Worm (Caenorhabditis elegans): Measurements from ENCODE around the gene C07B5.6.

The C07B5.6 gene

DNA sequence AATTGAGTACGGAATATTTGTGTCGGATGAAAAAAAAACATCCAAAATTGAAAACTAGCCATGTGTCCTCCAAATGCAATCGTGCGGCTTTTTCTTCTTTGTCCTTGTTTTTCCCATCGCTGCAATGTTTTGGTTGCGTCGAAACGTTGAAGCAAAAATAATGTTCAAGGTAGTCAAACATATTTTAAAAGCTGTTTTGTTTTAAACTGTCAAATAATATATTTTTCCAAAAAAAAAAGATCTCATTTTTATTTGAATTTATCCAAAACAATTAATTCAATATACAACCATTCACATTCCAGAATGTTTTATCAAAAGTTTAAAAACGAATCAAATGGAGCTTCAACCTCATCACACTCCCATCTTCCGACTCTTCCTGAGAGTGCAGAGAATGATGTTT is at the start of gene C07B5.6:
C07B5.6 (plus strand) TSS at position 301 of the 400 bp plus-strand sequence.
- TF ChIP-seq klf-2 (GFP tag; conservative IDR thresholded peaks at IDR 0.05) (no peak), ref-1 (GFP tag; conservative IDR thresholded peaks at IDR 0.05) (no peak), tab-1 (GFP tag; IDR thresholded peaks at IDR 0.05) (no peak), flt-1 (GFP tag; IDR thresholded peaks at IDR 0.05) (no peak), cog-1 (tag; optimal IDR thresholded peaks at IDR 0.05) (no peak), T22C8.4 (GFP tag; IDR thresholded peaks at IDR 0.05) (no peak), med-1 (GFP tag; optimal IDR thresholded peaks at IDR 0.05; ENCODE audit: insufficient read depth) (no peak), ztf-23 (GFP tag; IDR thresholded peaks at IDR 0.05) (no peak), ztf-29 (GFP tag; IDR thresholded peaks at IDR 0.05) (no peak)

DNA sequence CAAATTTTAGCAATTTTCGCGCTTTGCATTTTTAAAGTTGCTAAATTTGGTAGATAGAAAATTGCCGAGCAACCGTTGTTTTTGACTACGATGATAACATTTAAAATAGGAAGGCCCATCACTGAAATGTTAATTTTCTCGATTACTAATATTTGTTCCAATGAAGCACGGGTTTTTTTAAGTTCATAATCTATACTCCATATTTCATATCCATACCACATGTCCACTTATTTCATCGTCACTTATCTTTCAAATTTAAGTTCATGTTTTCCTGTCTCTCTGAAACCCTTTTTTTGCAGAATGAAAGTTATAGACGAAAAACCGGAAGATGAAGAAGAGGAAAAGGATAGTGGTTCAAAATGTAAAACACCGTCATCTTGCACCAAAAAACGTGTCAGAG is 46.6 kb upstream of the C07B5.6 start, which contains the start of gene gap-2:
gap-2 (plus strand) TSS at position 301 of the 400 bp plus-strand sequence.
- TF ChIP-seq cog-1 (tag; optimal IDR thresholded peaks at IDR 0.05): no peak
- TF ChIP-seq klf-2 (GFP tag; conservative IDR thresholded peaks at IDR 0.05): no peak
- TF ChIP-seq ztf-29 (GFP tag; IDR thresholded peaks at IDR 0.05): no peak
- TF ChIP-seq flt-1 (GFP tag; IDR thresholded peaks at IDR 0.05): no peak
- TF ChIP-seq ztf-23 (GFP tag; IDR thresholded peaks at IDR 0.05): no peak
- TF ChIP-seq T22C8.4 (GFP tag; IDR thresholded peaks at IDR 0.05): no peak
- TF ChIP-seq ref-1 (GFP tag; conservative IDR thresholded peaks at IDR 0.05): no peak
- TF ChIP-seq tab-1 (GFP tag; IDR thresholded peaks at IDR 0.05): no peak

DNA sequence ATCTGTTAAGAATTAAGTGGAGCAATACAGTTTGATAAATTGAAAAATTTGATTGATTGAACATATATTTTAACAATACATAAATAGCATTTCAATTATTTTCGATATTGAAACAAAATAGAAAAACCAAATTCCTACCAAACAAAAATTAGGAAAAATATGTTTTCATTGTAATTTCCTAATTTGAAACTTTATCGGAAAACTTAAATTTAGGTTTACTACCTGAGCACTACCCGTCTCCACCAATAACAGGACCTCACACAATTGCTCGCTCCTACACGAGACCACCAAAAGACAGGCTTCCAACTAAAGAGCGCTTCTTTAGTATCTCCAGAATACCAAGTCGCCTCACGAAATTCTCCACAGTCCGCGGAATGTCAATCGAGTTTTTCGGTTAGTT is 42.1 kb upstream of the C07B5.6 start:
- TF ChIP-seq klf-2 (GFP tag; conservative IDR thresholded peaks at IDR 0.05) (no peak), flt-1 (GFP tag; IDR thresholded peaks at IDR 0.05) (no peak), tab-1 (GFP tag; IDR thresholded peaks at IDR 0.05) (no peak), cog-1 (tag; optimal IDR thresholded peaks at IDR 0.05) (no peak), ref-1 (GFP tag; conservative IDR thresholded peaks at IDR 0.05) (no peak), T22C8.4 (GFP tag; IDR thresholded peaks at IDR 0.05) (no peak), ztf-23 (GFP tag; IDR thresholded peaks at IDR 0.05) (no peak), med-1 (GFP tag; optimal IDR thresholded peaks at IDR 0.05; ENCODE audit: insufficient read depth) (no peak), ztf-29 (GFP tag; IDR thresholded peaks at IDR 0.05) (no peak)

DNA sequence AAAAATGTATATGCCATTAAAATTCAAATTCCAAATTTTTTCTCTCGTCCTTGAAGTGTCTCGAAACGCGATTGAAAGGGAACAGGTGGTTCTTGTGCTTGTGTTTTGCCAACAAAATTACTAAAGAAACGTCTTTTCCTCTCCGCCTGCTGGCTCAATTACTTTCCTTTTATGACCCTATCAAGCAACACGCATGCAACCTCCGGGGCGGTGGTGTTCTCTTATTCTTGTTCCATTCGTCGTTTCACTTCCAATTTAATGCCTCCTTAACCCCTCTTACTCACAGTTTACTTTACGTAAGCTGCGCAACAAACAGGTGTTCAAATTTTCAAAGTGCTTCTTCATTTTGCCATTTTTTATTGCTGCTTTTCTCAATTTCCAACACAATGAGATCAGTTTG is 35.1 kb upstream of the C07B5.6 start:
- TF ChIP-seq klf-2 (GFP tag; conservative IDR thresholded peaks at IDR 0.05) (no peak), med-1 (GFP tag; optimal IDR thresholded peaks at IDR 0.05; ENCODE audit: insufficient read depth) (no peak), ztf-23 (GFP tag; IDR thresholded peaks at IDR 0.05) (no peak), cog-1 (tag; optimal IDR thresholded peaks at IDR 0.05) (no peak), T22C8.4 (GFP tag; IDR thresholded peaks at IDR 0.05) (no peak), flt-1 (GFP tag; IDR thresholded peaks at IDR 0.05) (no peak), ztf-29 (GFP tag; IDR thresholded peaks at IDR 0.05) (no peak), tab-1 (GFP tag; IDR thresholded peaks at IDR 0.05) (no peak), ref-1 (GFP tag; conservative IDR thresholded peaks at IDR 0.05) (no peak)

DNA sequence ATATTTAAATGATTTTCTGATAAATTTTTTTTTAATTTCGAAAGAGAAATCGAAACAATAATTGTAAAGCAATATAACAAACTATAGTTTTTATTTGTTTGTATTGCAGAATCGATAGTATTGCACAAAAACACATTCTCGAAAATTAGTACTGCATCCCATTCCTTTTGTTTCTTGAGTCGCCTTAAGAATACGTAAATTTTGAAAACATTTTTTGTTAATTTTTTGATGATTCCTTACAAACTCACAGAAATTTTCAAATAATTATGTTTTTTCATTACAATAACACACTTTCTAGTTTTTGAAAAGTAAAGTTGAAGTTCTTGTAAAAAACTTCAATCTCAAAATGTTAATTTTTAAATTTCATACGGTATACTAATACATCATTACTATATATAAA is 32.7 kb upstream of the C07B5.6 start:
- TF ChIP-seq klf-2 (GFP tag; conservative IDR thresholded peaks at IDR 0.05): no peak
- TF ChIP-seq cog-1 (tag; optimal IDR thresholded peaks at IDR 0.05): no peak
- no peak for TF ChIP-seq flt-1 (GFP tag; IDR thresholded peaks at IDR 0.05)
- TF ChIP-seq tab-1 (GFP tag; IDR thresholded peaks at IDR 0.05): no peak
- no peak for TF ChIP-seq med-1 (GFP tag; optimal IDR thresholded peaks at IDR 0.05; ENCODE audit: insufficient read depth)
- TF ChIP-seq ztf-29 (GFP tag; IDR thresholded peaks at IDR 0.05): no peak
- no peak for TF ChIP-seq T22C8.4 (GFP tag; IDR thresholded peaks at IDR 0.05)
- no peak for TF ChIP-seq ref-1 (GFP tag; conservative IDR thresholded peaks at IDR 0.05)
- TF ChIP-seq ztf-23 (GFP tag; IDR thresholded peaks at IDR 0.05): no peak

DNA sequence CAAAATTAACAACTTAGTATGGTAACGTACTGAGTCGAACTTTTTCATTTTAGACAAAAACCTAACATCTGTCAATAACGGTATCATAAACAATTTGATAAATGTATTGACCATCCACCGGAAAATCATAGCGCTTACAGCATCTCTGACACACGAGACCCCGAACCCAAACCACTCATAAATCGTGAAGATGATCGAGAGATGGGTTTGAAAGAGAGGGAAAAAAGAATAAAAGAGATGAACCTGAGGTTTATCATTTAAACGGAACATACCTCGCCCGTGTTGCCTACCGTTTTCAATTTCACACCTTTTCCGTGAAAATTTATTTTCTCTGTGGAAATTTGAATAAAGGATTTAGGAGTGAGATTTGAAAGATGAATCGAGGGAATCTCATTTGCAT is 29.2 kb upstream of the C07B5.6 start:
- TF ChIP-seq ztf-29 (GFP tag; IDR thresholded peaks at IDR 0.05): no peak
- TF ChIP-seq T22C8.4 (GFP tag; IDR thresholded peaks at IDR 0.05): no peak
- no peak for TF ChIP-seq ref-1 (GFP tag; conservative IDR thresholded peaks at IDR 0.05)
- TF ChIP-seq ztf-23 (GFP tag; IDR thresholded peaks at IDR 0.05): no peak
- no peak for TF ChIP-seq tab-1 (GFP tag; IDR thresholded peaks at IDR 0.05)
- TF ChIP-seq cog-1 (tag; optimal IDR thresholded peaks at IDR 0.05): no peak
- no peak for TF ChIP-seq flt-1 (GFP tag; IDR thresholded peaks at IDR 0.05)

DNA sequence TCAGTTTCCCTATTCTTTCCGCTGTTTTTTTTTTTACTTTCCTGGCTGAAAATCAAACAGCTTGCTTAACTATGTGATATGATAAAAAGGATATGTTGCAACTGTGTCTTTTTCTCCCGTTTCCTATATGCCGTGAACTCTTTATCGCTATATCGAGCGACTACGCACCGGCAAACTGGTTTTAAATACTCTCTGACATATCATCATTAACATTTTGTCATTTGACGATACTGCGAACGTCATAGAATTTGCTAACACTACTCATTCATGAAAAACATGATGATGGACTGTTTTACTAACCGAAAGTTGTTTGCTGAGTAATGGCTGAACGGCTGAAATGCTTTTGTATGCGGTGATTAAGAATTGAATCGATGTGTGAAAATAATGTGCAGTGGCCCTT is 27.4 kb upstream of the C07B5.6 start:
- TF ChIP-seq cog-1 (tag; optimal IDR thresholded peaks at IDR 0.05) (no peak), klf-2 (GFP tag; conservative IDR thresholded peaks at IDR 0.05) (no peak), flt-1 (GFP tag; IDR thresholded peaks at IDR 0.05) (no peak)

DNA sequence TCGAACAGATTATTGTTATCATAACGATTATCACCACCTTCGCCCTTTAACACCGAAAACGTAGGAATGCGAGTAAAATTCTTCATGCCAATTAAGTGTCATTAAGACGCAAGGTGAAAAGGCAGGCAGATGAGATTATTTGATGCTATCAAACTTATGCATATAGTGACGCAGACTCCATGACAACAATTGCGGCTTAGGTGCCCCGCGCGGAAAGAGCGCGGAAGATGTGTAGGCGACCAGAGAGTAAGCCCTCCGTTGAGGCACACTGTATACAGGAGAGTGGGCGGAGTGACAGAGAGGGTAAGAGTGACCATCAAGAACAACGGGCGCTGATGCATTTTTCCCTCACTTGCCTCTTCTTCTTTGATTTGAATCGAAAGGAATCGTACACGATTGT is 24.2 kb upstream of the C07B5.6 start:
- peak; percentile 86 for TF ChIP-seq ztf-29 (GFP tag; IDR thresholded peaks at IDR 0.05)
- no peak for TF ChIP-seq tab-1 (GFP tag; IDR thresholded peaks at IDR 0.05)
- no peak for TF ChIP-seq T22C8.4 (GFP tag; IDR thresholded peaks at IDR 0.05)
- TF ChIP-seq cog-1 (tag; optimal IDR thresholded peaks at IDR 0.05): no peak

DNA sequence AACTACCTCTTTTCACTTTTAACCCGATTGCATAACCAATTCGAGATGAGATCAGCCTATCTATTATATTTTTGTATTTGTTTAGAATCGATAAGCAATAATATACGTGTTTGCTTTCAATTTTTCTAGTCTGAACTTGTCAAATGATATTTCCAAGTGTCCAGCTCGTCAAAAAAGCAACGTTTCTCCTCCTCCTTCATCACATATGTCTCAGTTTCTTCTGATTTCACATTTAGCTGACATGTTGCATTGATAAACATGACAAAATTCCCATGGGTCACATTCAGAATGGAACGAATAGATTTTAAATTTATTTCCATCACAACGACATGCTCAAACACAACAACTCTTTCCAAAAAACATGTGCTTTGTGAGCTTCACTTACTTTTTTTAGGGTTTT is 19.5 kb upstream of the C07B5.6 start:
- TF ChIP-seq ztf-29 (GFP tag; IDR thresholded peaks at IDR 0.05) (no peak), tab-1 (GFP tag; IDR thresholded peaks at IDR 0.05) (no peak), med-1 (GFP tag; optimal IDR thresholded peaks at IDR 0.05; ENCODE audit: insufficient read depth) (no peak), T22C8.4 (GFP tag; IDR thresholded peaks at IDR 0.05) (no peak), klf-2 (GFP tag; conservative IDR thresholded peaks at IDR 0.05) (no peak), flt-1 (GFP tag; IDR thresholded peaks at IDR 0.05) (no peak), ref-1 (GFP tag; conservative IDR thresholded peaks at IDR 0.05) (no peak), cog-1 (tag; optimal IDR thresholded peaks at IDR 0.05) (no peak), ztf-23 (GFP tag; IDR thresholded peaks at IDR 0.05) (no peak)

DNA sequence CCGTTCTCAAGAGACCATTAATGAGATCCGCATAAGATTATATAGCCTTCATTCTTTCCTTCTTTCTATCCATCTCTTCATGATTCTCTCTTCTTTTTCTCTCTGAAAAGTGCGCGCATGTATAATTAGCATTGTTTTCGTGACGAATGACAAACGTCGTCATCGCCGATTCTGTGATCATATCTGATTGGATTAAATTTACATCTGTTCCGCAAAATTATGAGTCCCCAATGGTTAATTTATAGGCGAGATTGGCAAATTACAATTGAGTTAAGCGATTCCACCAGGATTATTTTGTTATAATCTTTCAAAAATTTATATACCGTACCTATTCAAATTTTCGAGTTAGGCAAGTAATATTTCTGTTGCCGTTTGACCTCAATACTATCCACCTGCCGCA is 14.6 kb upstream of the C07B5.6 start:
- TF ChIP-seq T22C8.4 (GFP tag; IDR thresholded peaks at IDR 0.05) (no peak), flt-1 (GFP tag; IDR thresholded peaks at IDR 0.05) (no peak), tab-1 (GFP tag; IDR thresholded peaks at IDR 0.05) (no peak), ztf-29 (GFP tag; IDR thresholded peaks at IDR 0.05) (no peak), med-1 (GFP tag; optimal IDR thresholded peaks at IDR 0.05; ENCODE audit: insufficient read depth) (no peak), ref-1 (GFP tag; conservative IDR thresholded peaks at IDR 0.05) (no peak), cog-1 (tag; optimal IDR thresholded peaks at IDR 0.05) (no peak), ztf-23 (GFP tag; IDR thresholded peaks at IDR 0.05) (no peak)
